Worm (Caenorhabditis elegans) whole organism, L4/young adult: ENCODE measurements around the gene srt-48.

Experiments
- W03F9.2 ChIP-seq: fragments of 150-350 bp; optimal IDR thresholded peaks from 2 replicates; lab custom pipeline; 2014; ENCODE audit warnings: missing biosample characterization, missing genetic modification characterization
- dao-5 ChIP-seq: sonication (generic microtip); optimal IDR thresholded peaks from 2 replicates; lab custom pipeline; 2016; ENCODE audit warnings: missing genotype, missing genetic modification characterization, moderate library complexity, missing compliant biosample characterization
- him-1 ChIP-seq: sonication (generic microtip); optimal IDR thresholded peaks from 2 replicates; lab custom pipeline; 2016; ENCODE audit warnings: missing genotype, missing genetic modification reagents, missing genetic modification characterization, missing compliant biosample characterization

Gene srt-48

DNA sequence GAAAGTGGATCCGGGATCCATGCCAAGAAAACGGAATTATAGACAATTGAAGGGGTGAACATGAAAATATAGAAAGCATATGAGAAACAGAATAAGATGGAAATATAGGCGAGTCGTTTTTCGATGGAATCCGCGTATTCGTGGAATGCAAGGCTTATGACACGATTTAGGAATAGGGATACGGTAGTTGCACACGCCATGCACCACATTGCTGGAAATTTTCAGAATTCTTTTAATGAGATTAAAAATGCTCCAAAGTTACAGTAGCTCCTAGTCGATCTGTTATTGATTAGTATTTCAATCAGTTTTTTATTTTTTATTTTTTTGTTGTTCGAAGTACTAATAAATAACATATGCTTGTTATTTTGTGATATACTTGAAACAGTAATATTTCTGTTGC, 17.7 kb downstream of the srt-48 start:
- no peak for TF ChIP-seq W03F9.2 (tag; lab: Kevin White, UChicago)

ce11 chrIV:15049288-15050094, 19.2 kb downstream of the srt-48 start:
- TF ChIP-seq him-1 (tag; lab: Kevin White, UChicago) (no peak), W03F9.2 (tag; lab: Kevin White, UChicago) (no peak), dao-5 (tag; lab: Kevin White, UChicago) (no peak)

DNA sequence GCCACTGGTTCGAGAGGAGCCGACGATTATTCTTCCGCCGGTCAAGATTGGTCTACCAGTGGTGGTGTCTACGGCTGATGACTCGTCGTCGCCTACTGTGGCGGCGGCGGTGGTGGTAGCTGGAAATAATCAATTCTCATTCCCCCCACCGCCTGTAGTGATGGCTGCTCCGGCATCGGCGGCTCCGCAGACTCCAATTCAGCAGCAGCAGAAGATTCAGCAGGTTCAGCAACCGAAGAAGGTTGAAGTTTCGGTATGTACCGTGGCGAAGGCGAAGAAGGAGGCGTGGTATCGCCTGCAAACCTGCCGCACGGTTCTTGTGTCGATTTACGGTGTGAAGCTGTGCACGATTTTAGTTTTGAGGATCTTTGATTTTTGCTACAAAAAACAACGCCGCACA, 22.6 kb downstream of the srt-48 start:
- TF ChIP-seq W03F9.2 (tag; lab: Kevin White, UChicago): no peak
- no peak for TF ChIP-seq him-1 (tag; lab: Kevin White, UChicago)
- TF ChIP-seq dao-5 (tag; lab: Kevin White, UChicago): no peak

- no peak for TF ChIP-seq W03F9.2 (tag; lab: Kevin White, UChicago)
- no peak for TF ChIP-seq him-1 (tag; lab: Kevin White, UChicago)
- TF ChIP-seq dao-5 (tag; lab: Kevin White, UChicago): no peak
These were observed 26.4 kb downstream of the srt-48 start for ce11 chrIV:15042159-15042936.

DNA sequence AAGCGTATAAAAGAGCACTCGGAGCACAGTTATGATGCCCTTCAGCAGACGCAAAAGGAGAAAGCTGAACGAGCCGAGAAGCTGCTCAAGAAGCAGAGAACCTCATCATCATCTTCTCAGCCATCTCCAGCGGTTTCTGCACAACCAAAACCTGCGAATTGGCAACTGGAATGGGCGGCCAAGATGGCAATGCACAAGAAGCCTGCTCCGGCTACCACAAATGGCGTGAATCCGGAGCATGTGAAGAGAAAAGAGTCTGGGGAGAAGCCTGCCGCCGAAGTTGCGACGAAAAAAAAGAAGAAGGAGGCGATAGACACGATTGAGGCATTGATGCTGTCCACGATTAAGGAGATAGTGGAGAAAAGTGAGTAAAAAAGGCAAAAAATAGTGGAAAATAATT, 27.6 kb downstream of the srt-48 start:
- TF ChIP-seq dao-5 (tag; lab: Kevin White, UChicago) (no peak), W03F9.2 (tag; lab: Kevin White, UChicago) (no peak), him-1 (tag; lab: Kevin White, UChicago) (no peak)

- TF ChIP-seq dao-5 (tag; lab: Kevin White, UChicago): no peak
- TF ChIP-seq him-1 (tag; lab: Kevin White, UChicago): peak; percentile 5
- peak; percentile 86 for TF ChIP-seq W03F9.2 (tag; lab: Kevin White, UChicago)
These were observed 29.2 kb downstream of the srt-48 start, which contains the start of gene hrpu-1 for ce11 chrIV:15039477-15039876. Gene hrpu-1, plus strand, starts transcription at chrIV:15039616.

- TF ChIP-seq W03F9.2 (tag; lab: Kevin White, UChicago) (no peak), dao-5 (tag; lab: Kevin White, UChicago) (no peak), him-1 (tag; lab: Kevin White, UChicago) (no peak)
These were observed 29.9 kb downstream of the srt-48 start for ce11 chrIV:15038821-15039220.

- no peak for TF ChIP-seq him-1 (tag; lab: Kevin White, UChicago)
- no peak for TF ChIP-seq dao-5 (tag; lab: Kevin White, UChicago)
These were observed 31.2 kb downstream of the srt-48 start for ce11 chrIV:15037492-15037891.

ce11 chrIV:15036974-15037373, 31.7 kb downstream of the srt-48 start, which contains the start of gene eef-1B.2:
Gene eef-1B.2, plus strand, starts transcription at chrIV:15037331.
- no peak for TF ChIP-seq him-1 (tag; lab: Kevin White, UChicago)
- TF ChIP-seq W03F9.2 (tag; lab: Kevin White, UChicago): peak; percentile 64

DNA sequence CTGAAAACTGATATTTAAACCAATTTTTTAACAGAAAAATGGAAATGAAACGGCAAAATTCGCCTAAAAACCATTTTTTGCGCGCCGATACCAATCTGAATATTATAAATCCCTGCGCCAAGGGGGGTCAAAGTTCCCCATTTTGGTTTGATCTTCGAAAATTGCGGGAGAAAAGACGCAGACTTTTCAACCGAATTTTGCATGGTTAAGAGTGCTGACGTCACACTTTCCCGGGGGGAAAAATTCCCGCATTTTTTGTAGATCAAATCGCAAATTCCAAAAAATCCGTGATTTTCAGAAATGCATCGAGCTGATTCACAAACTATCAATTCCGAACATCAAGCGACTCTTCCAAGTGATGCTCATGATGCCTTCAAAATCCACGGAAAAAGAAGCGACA, 39.2 kb downstream of the srt-48 start:
- TF ChIP-seq dao-5 (tag; lab: Kevin White, UChicago) (no peak), W03F9.2 (tag; lab: Kevin White, UChicago) (no peak), him-1 (tag; lab: Kevin White, UChicago) (no peak)

DNA sequence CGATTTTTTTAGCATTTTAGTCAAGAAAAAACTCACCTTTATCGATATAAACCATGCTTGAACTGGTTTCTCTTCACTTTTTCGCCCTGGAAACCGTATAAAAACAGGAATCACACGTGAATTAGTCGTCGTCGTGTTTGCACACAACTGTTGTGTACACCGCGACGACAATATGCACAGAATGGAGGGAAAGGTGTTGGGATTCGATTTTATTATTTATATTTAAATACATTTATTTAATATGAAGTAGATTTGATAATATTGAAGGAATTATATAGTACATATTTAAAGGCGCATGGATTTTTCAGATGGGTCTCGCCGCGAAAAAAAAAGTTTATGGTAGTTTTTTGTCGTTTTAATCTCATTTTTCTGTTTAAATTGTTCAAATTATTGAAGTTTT, 39.8 kb downstream of the srt-48 start, which contains the start of gene Y41E3.8:
Y41E3.8 (minus strand) TSS at position 88 of the 400 bp plus-strand sequence.
- TF ChIP-seq dao-5 (tag; lab: Kevin White, UChicago) (no peak), W03F9.2 (tag; lab: Kevin White, UChicago) (peak; percentile 55)

DNA sequence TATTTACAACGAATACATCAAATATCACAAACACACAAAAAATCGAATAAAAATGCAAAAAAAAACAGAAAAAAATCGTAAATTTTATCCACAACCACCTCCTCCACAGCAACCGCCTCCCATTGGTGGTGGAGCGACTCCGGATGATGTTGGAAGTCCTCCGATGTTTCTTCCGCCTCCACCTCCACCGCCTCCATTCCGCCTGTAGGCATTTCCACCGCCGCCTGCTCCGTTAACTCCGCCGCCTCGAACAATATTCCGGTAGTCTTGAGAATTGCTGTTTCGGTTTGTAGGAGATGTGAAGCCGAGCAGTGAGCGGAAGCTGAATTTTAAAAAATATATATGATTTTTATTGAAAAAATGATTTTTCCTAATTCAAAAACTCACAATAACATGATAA, 40.3 kb downstream of the srt-48 start:
- no peak for TF ChIP-seq him-1 (tag; lab: Kevin White, UChicago)
- no peak for TF ChIP-seq W03F9.2 (tag; lab: Kevin White, UChicago)
- no peak for TF ChIP-seq dao-5 (tag; lab: Kevin White, UChicago)

ce11 chrIV:15027884-15028283, 40.8 kb downstream of the srt-48 start:
- no peak for TF ChIP-seq him-1 (tag; lab: Kevin White, UChicago)
- no peak for TF ChIP-seq W03F9.2 (tag; lab: Kevin White, UChicago)
- no peak for TF ChIP-seq dao-5 (tag; lab: Kevin White, UChicago)
